Fruit fly (Drosophila melanogaster): ENCODE results near the gene ATPsynCF6.
A peak's percentile ranks its signal among the peaks of the same experiment; 100 is the strongest.

Gene ATPsynCF6

DNA sequence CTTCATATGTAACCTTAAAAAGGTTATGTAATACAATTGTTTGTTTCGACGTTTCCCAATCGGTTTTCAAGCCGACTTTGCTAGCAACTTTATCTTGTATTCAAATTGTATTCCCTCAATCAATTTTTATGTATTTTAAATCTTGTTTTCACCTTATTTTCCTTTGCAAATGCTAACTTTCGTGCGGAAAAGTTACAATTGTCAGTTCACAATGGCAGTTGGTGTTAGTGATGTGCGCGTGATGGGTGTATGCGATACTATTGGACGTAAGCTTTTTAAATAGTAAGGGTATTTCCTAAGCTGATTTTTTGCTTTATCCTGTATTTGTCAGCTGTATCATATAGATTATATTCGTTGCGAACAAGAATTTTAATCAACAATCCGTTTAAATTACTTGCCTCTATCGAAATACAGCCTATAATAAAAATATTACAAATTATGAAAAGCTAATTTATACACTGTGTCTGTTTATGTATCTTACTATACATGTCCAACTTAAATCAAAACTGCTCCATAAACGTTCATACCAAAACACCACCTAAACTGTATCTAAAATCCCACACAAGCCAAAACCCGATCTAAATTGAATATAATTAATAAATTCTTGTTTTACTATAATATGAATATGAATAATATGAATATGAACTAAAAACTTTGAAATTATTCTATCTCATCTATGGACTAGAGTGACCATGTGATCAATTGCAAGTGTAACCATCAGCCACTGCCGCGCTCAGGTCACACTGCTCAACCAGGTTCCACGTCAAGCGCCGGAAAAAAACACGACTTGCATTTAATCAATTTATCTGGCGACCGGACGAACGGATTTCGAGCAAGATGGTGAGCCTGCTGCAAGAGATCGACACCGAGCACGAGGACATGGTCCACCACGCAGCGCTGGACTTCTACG is at the start of gene ATPsynCF6, which contains the start of gene Sec13 (continued):
- TF ChIP-seq gt (GFP tag; IDR thresholded peaks at IDR 0.05) (no peak), CG6689 (GFP tag; IDR thresholded peaks at IDR 0.05) (peak; percentile 48), Bgb (GFP tag; IDR thresholded peaks at IDR 0.05; ENCODE audit: partially characterized antibody) (peak; percentile 96), otp (GFP tag; IDR thresholded peaks at IDR 0.05) (no peak), Dek (tag; optimal IDR thresholded peaks at IDR 0.05) (peak; percentile 42), Eip74EF (GFP tag; optimal IDR thresholded peaks at IDR 0.05) (no peak), lilli (GFP tag; optimal IDR thresholded peaks at IDR 0.05) (peak; percentile 59), ash1 (GFP tag; optimal IDR thresholded peaks at IDR 0.05) (no peak), bab2 (GFP tag; optimal IDR thresholded peaks at IDR 0.05) (peak; percentile 48), ftz-f1 (GFP tag; optimal IDR thresholded peaks at IDR 0.05) (no peak), CG2889 (GFP tag; IDR thresholded peaks at IDR 0.05) (0 out of 3 replicates have a peak, but pooled peaks have one; percentile 9), Rfx (GFP tag; IDR thresholded peaks at IDR 0.05) (peak; percentile 78), repo (GFP tag; optimal IDR thresholded peaks at IDR 0.05) (no peak), oc (tag; optimal IDR thresholded peaks at IDR 0.05) (no peak), CG2202 (tag; optimal IDR thresholded peaks at IDR 0.05) (no peak), CG14710 (tag; optimal IDR thresholded peaks at IDR 0.05) (peak; percentile 76), CG1647 (GFP tag; optimal IDR thresholded peaks at IDR 0.05) (no peak), psq (GFP tag; optimal IDR thresholded peaks at IDR 0.05) (no peak), CG12769 (tag; optimal IDR thresholded peaks at IDR 0.05) (no peak), Ravus (GFP tag; IDR thresholded peaks at IDR 0.05) (no peak), ind (GFP tag; optimal IDR thresholded peaks at IDR 0.05) (peak; percentile 66), CG6254 (GFP tag; optimal IDR thresholded peaks at IDR 0.05) (no peak), CG8478 (optimal IDR thresholded peaks at IDR 0.05) (no peak), nmo (GFP tag; optimal IDR thresholded peaks at IDR 0.05) (peak; percentile 68), Mrtf (GFP tag; IDR thresholded peaks at IDR 0.05) (peak; percentile 37; the same call in 1 of the 3 replicates), Chrac-16 (GFP tag; optimal IDR thresholded peaks at IDR 0.05) (no peak), gro (GFP tag; optimal IDR thresholded peaks at IDR 0.05) (peak; percentile 53), Doc2 (GFP tag; IDR thresholded peaks at IDR 0.05) (no peak), Lpt (GFP tag; optimal IDR thresholded peaks at IDR 0.05) (no peak), Dip3 (GFP tag; optimal IDR thresholded peaks at IDR 0.05) (no peak), CG17328 (GFP tag; IDR thresholded peaks at IDR 0.05) (peak; percentile 37; the same call in 1 of the 2 replicates), Blimp-1 (GFP tag; optimal IDR thresholded peaks at IDR 0.05) (peak; percentile 56), tx (GFP tag; optimal IDR thresholded peaks at IDR 0.05) (no peak), CG9727 (GFP tag; optimal IDR thresholded peaks at IDR 0.05) (peak; percentile 72), HmgD (GFP tag; optimal IDR thresholded peaks at IDR 0.05) (peak; percentile 18), MTF-1 (GFP tag; optimal IDR thresholded peaks at IDR 0.05; ENCODE audit: borderline replicate concordance) (no peak), Gug (GFP tag; IDR thresholded peaks at IDR 0.05) (peak; percentile 37; the same call in 1 of the 4 replicates), CG14965 (GFP tag; optimal IDR thresholded peaks at IDR 0.05; ENCODE audit: borderline replicate concordance) (no peak), CG11247 (GFP tag; IDR thresholded peaks at IDR 0.05) (peak; percentile 65), CG2199 (GFP tag; IDR thresholded peaks at IDR 0.05) (0 out of 3 replicates have a peak, but pooled peaks have one; percentile 21), croc (GFP tag; conservative IDR thresholded peaks at IDR 0.05) (peak; percentile 38; the same call in 2 of the 3 replicates), BtbVII (GFP tag; optimal IDR thresholded peaks at IDR 0.05) (no peak), bigmax (GFP tag; optimal IDR thresholded peaks at IDR 0.05) (peak; percentile 85), Tbp (GFP tag; optimal IDR thresholded peaks at IDR 0.05) (no peak), CG14667 (GFP tag; IDR thresholded peaks at IDR 0.05) (0 out of 2 replicates have a peak, but pooled peaks have one; percentile 9), jumu (GFP tag; optimal IDR thresholded peaks at IDR 0.05) (no peak), MESR4 (GFP tag; optimal IDR thresholded peaks at IDR 0.05) (peak; percentile 88), lab (GFP tag; optimal IDR thresholded peaks at IDR 0.05) (peak; percentile 49), CG9817 (tag; optimal IDR thresholded peaks at IDR 0.05) (peak; percentile 61)

All from whole organism, embryonic.